Fruit fly (Drosophila melanogaster): ENCODE data around the gene Wnk.

Wnk gene

DNA sequence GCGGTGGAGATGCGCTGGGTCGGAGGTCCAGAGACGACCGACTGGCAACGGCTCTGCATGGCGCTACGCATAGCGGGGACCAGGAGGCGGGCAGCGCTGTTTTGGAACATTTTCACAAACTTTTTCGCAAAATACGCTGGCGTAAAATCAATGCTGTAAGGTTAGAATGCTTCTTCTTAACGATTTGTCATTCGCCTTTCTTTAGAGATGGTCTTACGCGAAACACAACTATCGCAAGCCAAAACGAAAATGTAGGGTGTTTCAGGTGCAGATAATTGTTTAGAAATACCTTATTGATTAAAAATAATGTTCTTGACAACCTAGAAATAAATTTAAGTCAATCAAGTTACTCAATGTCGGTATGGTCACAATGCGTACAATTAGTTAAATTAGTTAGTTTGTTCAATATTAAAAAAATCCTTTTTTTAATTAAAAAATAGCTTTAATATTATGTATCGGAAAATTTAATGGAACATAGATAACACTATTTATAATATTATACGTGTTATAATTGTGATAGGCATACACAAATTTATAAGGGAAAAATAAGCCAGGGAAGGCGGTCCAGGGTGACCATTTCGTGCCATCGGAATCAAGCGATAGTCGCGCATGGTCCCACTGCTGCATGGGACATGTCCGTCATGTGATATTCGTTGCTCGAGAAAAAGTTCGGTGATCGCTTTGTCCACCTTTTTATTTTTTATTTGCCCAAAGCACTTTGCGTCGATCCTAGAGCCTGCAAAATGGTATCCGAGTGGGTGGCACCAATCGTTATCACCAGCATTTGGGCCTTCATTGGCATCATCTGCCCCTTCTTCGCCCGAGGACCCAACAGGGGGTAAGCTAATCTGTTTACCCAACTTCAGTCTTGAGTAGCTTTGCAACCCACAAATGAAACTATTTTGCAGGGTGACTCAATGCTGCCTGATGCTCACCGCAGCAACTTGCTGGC is 15.2 kb downstream of the Wnk start, which contains the start of the genes COX8 and VhaM9.7-b (continued):
- TF ChIP-seq esg (GFP tag; conservative IDR thresholded peaks at IDR 0.05) (peak; percentile 64), vfl (GFP tag; optimal IDR thresholded peaks at IDR 0.05) (peak; percentile 21), CG31365 (tag; optimal IDR thresholded peaks at IDR 0.05) (no peak), nmo (GFP tag; optimal IDR thresholded peaks at IDR 0.05) (peak; percentile 78), CG9609 (GFP tag; optimal IDR thresholded peaks at IDR 0.05) (peak; percentile 25), slou (GFP tag; optimal IDR thresholded peaks at IDR 0.05) (peak; percentile 57), CG8089 (GFP tag; optimal IDR thresholded peaks at IDR 0.05) (peak; percentile 35), nerfin-2 (GFP tag; IDR thresholded peaks at IDR 0.05; ENCODE audit: partially characterized antibody) (peak; percentile 46; the same call in 1 of the 2 replicates), fu2 (GFP tag; optimal IDR thresholded peaks at IDR 0.05) (peak; percentile 2), lola (GFP tag; optimal IDR thresholded peaks at IDR 0.05) (peak in 1 of 3 experiments; percentile 62), h (optimal IDR thresholded peaks at IDR 0.05) (no peak), lilli (GFP tag; optimal IDR thresholded peaks at IDR 0.05) (peak; percentile 80), maf-S (GFP tag; optimal IDR thresholded peaks at IDR 0.05) (peak; percentile 38), CG6689 (GFP tag; IDR thresholded peaks at IDR 0.05) (peak; percentile 95), sug (tag; optimal IDR thresholded peaks at IDR 0.05) (peak; percentile 78), unc-4 (GFP tag; IDR thresholded peaks at IDR 0.05; ENCODE audit: partially characterized antibody) (peak; percentile 62), CG9876 (GFP tag; optimal IDR thresholded peaks at IDR 0.05) (peak; percentile 53), CG42726 (GFP tag; IDR thresholded peaks at IDR 0.05; ENCODE audit: partially characterized antibody) (peak; percentile 79), CG10366 (GFP tag; IDR thresholded peaks at IDR 0.05) (peak; percentile 61; the same call in 1 of the 2 replicates), mld (GFP tag; IDR thresholded peaks at IDR 0.05; ENCODE audit: partially characterized antibody) (peak; percentile 44; the same call in 1 of the 3 replicates), CG32532 (GFP tag; IDR thresholded peaks at IDR 0.05) (peak; percentile 70; the same call in 1 of the 2 replicates), CG13775 (GFP tag; optimal IDR thresholded peaks at IDR 0.05) (peak; percentile 76), kah (GFP tag; optimal IDR thresholded peaks at IDR 0.05) (peak; percentile 10), CG33557 (GFP tag; optimal IDR thresholded peaks at IDR 0.05) (peak; percentile 32), CG18476 (GFP tag; optimal IDR thresholded peaks at IDR 0.05) (peak; percentile 14), dysf (GFP tag; IDR thresholded peaks at IDR 0.05) (0 out of 3 replicates have a peak, but pooled peaks have one; percentile 57), ara (GFP tag; IDR thresholded peaks at IDR 0.05) (peak; percentile 54; the same call in 1 of the 2 replicates), lmd (GFP tag; IDR thresholded peaks at IDR 0.05) (peak; percentile 62; the same call in 1 of the 2 replicates), Scr (GFP tag; IDR thresholded peaks at IDR 0.05; ENCODE audit: partially characterized antibody) (peak; percentile 77), rib (GFP tag; IDR thresholded peaks at IDR 0.05) (0 out of 2 replicates have a peak, but pooled peaks have one; percentile 10), Elba2 (GFP tag; optimal IDR thresholded peaks at IDR 0.05) (peak; percentile 42), CG2116 (GFP tag; optimal IDR thresholded peaks at IDR 0.05) (peak; percentile 61), ems (GFP tag; optimal IDR thresholded peaks at IDR 0.05) (peak; percentile 40), onecut (GFP tag; IDR thresholded peaks at IDR 0.05) (peak; percentile 82), CG2199 (GFP tag; IDR thresholded peaks at IDR 0.05) (peak; percentile 57; the same call in 1 of the 3 replicates), az2 (GFP tag; optimal IDR thresholded peaks at IDR 0.05) (peak; percentile 57), CG2889 (GFP tag; IDR thresholded peaks at IDR 0.05) (0 out of 3 replicates have a peak, but pooled peaks have one; percentile 22), Dll (GFP tag; IDR thresholded peaks at IDR 0.05; ENCODE audit: partially characterized antibody) (peak; percentile 80), zen2 (GFP tag; IDR thresholded peaks at IDR 0.05; ENCODE audit: partially characterized antibody) (peak; percentile 51; the same call in 1 of the 3 replicates), stwl (tag; optimal IDR thresholded peaks at IDR 0.05) (peak; percentile 36), bcd (GFP tag; optimal IDR thresholded peaks at IDR 0.05) (no peak), CG16863 (GFP tag; optimal IDR thresholded peaks at IDR 0.05) (peak; percentile 40), PHDP (tag; optimal IDR thresholded peaks at IDR 0.05) (peak; percentile 58), CG1024 (GFP tag; IDR thresholded peaks at IDR 0.05) (0 out of 2 replicates have a peak, but pooled peaks have one; percentile 16), ken (GFP tag; IDR thresholded peaks at IDR 0.05) (no peak; the same call in 2 of the 3 replicates), CG2712 (tag; optimal IDR thresholded peaks at IDR 0.05) (peak; percentile 71), Usf (GFP tag; optimal IDR thresholded peaks at IDR 0.05) (peak; percentile 89)
